Fruit fly (Drosophila melanogaster): Measurements from ENCODE around the gene CG11438.

Gene CG11438

DNA sequence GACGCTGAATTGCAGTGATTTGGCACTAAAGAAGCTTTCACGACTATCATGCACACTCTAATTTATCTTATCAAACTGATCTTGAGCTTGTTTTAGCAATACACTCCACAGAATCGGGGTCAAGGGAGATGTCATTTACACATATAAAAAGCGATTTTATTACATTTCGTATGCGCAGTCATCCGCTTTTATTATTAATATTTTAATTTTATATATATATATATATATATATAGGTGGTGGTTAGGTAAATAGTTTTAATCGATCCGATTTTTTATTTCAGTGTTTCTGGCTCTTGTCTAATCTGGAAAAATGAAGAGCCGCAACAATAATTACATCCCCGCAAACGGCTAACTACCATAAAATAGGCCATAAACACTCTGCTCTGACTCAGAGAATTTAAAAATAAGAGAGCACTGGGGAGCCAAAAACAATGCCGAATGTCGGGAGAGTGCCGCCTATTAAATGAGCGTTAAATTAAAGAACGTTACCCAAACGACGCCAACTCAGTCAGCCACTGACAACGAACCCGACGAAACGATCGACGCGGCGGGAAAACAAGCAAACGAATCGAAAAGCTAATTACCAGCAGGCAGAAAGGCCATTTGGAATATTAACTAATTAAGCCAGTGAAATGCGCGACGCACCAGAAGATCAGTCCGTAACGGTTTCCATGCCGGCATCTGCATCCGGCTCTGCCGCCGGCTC, 6.3 kb downstream of the CG11438 start:
- no peak for TF ChIP-seq CG16779 (GFP tag; IDR thresholded peaks at IDR 0.05)
- TF ChIP-seq danr (GFP tag; IDR thresholded peaks at IDR 0.05) = no peak
- TF ChIP-seq vvl (GFP tag; IDR thresholded peaks at IDR 0.05) = peak; percentile 52
- TF ChIP-seq Stat92E (GFP tag; optimal IDR thresholded peaks at IDR 0.05) = no peak
- TF ChIP-seq odd (GFP tag; optimal IDR thresholded peaks at IDR 0.05) = no peak
- TF ChIP-seq CG12769 (tag; optimal IDR thresholded peaks at IDR 0.05) = no peak
- peak; percentile 9 for TF ChIP-seq grn (GFP tag; optimal IDR thresholded peaks at IDR 0.05)
- peak; percentile 51 for TF ChIP-seq fd3F (GFP tag; optimal IDR thresholded peaks at IDR 0.05)
- no peak for TF ChIP-seq CG2199 (GFP tag; IDR thresholded peaks at IDR 0.05)
- peak; percentile 26; the same call in 2 of the 3 replicates for TF ChIP-seq B-H1 (GFP tag; IDR thresholded peaks at IDR 0.05)
- 0 out of 2 replicates have a peak, but pooled peaks have one; percentile 18 for TF ChIP-seq esg (GFP tag; conservative IDR thresholded peaks at IDR 0.05)
- no peak for TF ChIP-seq hkb (optimal IDR thresholded peaks at IDR 0.05)
- TF ChIP-seq hkb (GFP tag; IDR thresholded peaks at IDR 0.05) = peak; percentile 54
- TF ChIP-seq CG14965 (GFP tag; optimal IDR thresholded peaks at IDR 0.05; ENCODE audit: borderline replicate concordance) = no peak
- peak; percentile 63 for TF ChIP-seq Vsx1 (GFP tag; optimal IDR thresholded peaks at IDR 0.05)
- TF ChIP-seq caup (GFP tag; optimal IDR thresholded peaks at IDR 0.05; ENCODE audit: severe bottlenecking) = peak; percentile 78
- TF ChIP-seq NfI (GFP tag; optimal IDR thresholded peaks at IDR 0.05) = peak; percentile 59
- peak; percentile 62 for TF ChIP-seq Fer3 (tag; optimal IDR thresholded peaks at IDR 0.05)
- TF ChIP-seq CG10366 (GFP tag; IDR thresholded peaks at IDR 0.05) = peak; percentile 57
- TF ChIP-seq toy (GFP tag; IDR thresholded peaks at IDR 0.05) = no peak
- TF ChIP-seq Meics (GFP tag; optimal IDR thresholded peaks at IDR 0.05) = peak; percentile 78
- 0 out of 2 replicates have a peak, but pooled peaks have one; percentile 35 for TF ChIP-seq Poxn (GFP tag; IDR thresholded peaks at IDR 0.05)
- TF ChIP-seq CG8924 (tag; optimal IDR thresholded peaks at IDR 0.05) = peak; percentile 66
- TF ChIP-seq Jarid2 (GFP tag; optimal IDR thresholded peaks at IDR 0.05) = peak; percentile 34
- peak; percentile 56; the same call in 1 of the 2 replicates for TF ChIP-seq al (GFP tag; IDR thresholded peaks at IDR 0.05)
- no peak for TF ChIP-seq gro (GFP tag; optimal IDR thresholded peaks at IDR 0.05)
- TF ChIP-seq CG14860 (GFP tag; IDR thresholded peaks at IDR 0.05; ENCODE audit: partially characterized antibody) = no peak
- TF ChIP-seq so (GFP tag; IDR thresholded peaks at IDR 0.05) = no peak
- TF ChIP-seq CG8290 (GFP tag; optimal IDR thresholded peaks at IDR 0.05) = no peak
- TF ChIP-seq CG8290 (tag; optimal IDR thresholded peaks at IDR 0.05) = no peak
- TF ChIP-seq Dip2 (GFP tag; IDR thresholded peaks at IDR 0.05) = no peak
- no peak for TF ChIP-seq pita (GFP tag; optimal IDR thresholded peaks at IDR 0.05)
- TF ChIP-seq CG4730 (GFP tag; IDR thresholded peaks at IDR 0.05) = peak; percentile 29; the same call in 1 of the 2 replicates
- peak; percentile 30 for TF ChIP-seq CG8388 (GFP tag; optimal IDR thresholded peaks at IDR 0.05)
- TF ChIP-seq CG1233 (GFP tag; optimal IDR thresholded peaks at IDR 0.05) = peak; percentile 50
- 0 out of 2 replicates have a peak, but pooled peaks have one; percentile 30 for TF ChIP-seq CG14014 (GFP tag; IDR thresholded peaks at IDR 0.05)
- peak; percentile 33 for TF ChIP-seq scrt (GFP tag; optimal IDR thresholded peaks at IDR 0.05)
- peak; percentile 87 for TF ChIP-seq GATAe (GFP tag; conservative IDR thresholded peaks at IDR 0.05)
- TF ChIP-seq exex (tag; optimal IDR thresholded peaks at IDR 0.05) = peak; percentile 92
- peak; percentile 37 for TF ChIP-seq phol (tag; optimal IDR thresholded peaks at IDR 0.05)
- no peak for TF ChIP-seq ac (GFP tag; optimal IDR thresholded peaks at IDR 0.05)
- TF ChIP-seq cwo (GFP tag; optimal IDR thresholded peaks at IDR 0.05) = peak; percentile 73
- no peak for TF ChIP-seq slp2 (GFP tag; optimal IDR thresholded peaks at IDR 0.05)
- no peak for TF ChIP-seq CG3163 (GFP tag; optimal IDR thresholded peaks at IDR 0.05)
- no peak for TF ChIP-seq fru (optimal IDR thresholded peaks at IDR 0.05)
- no peak for TF ChIP-seq Dll (GFP tag; IDR thresholded peaks at IDR 0.05; ENCODE audit: partially characterized antibody)
- peak in 1 of 2 experiments; percentile 67 for TF ChIP-seq Hr51 (GFP tag; optimal IDR thresholded peaks at IDR 0.05)
- TF ChIP-seq HLH3B (GFP tag; IDR thresholded peaks at IDR 0.05) = peak; percentile 50; the same call in 1 of the 2 replicates
- no peak for TF ChIP-seq YL-1 (GFP tag; optimal IDR thresholded peaks at IDR 0.05)
